Worm (Caenorhabditis elegans): ENCODE data around the gene tmbi-4.

DNA sequence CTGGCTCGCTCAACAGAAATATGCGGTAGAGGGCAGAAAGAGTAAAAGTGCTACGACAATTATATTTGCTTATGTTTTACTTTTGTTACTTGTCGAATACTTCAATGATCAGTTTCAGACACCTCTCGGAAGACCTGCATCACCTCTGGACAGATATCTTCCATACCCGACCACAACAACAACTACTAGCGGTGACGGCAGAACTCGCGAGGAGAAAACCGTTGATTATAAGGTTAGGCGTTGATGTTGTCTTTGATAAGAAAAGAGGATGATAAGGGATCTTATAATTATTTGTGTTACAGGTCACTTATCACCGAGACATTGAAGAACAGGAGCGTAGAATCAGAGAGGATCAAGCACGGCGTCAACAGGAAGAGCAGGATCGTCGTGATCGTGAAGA is 45.4 kb upstream of the tmbi-4 start:
- no peak for TF ChIP-seq hmg-1.1 (GFP tag; IDR thresholded peaks at IDR 0.05)
- TF ChIP-seq lin-13 (GFP tag; optimal IDR thresholded peaks at IDR 0.05): no peak
- TF ChIP-seq ceh-82 (tag; optimal IDR thresholded peaks at IDR 0.05): no peak
- no peak for TF ChIP-seq nhr-237 (tag; optimal IDR thresholded peaks at IDR 0.05)
- TF ChIP-seq lin-39 (tag; optimal IDR thresholded peaks at IDR 0.05): no peak
- TF ChIP-seq lin-15B (tag; optimal IDR thresholded peaks at IDR 0.05): no peak
- no peak for TF ChIP-seq ztf-11 (tag; optimal IDR thresholded peaks at IDR 0.05)
- TF ChIP-seq hif-1 (tag; optimal IDR thresholded peaks at IDR 0.05): no peak
- no peak for TF ChIP-seq unc-130 (GFP tag; optimal IDR thresholded peaks at IDR 0.05)
- no peak for TF ChIP-seq snpc-4 (tag; optimal IDR thresholded peaks at IDR 0.05)
- TF ChIP-seq lir-3 (tag; optimal IDR thresholded peaks at IDR 0.05): no peak
- TF ChIP-seq R02D3.7 (tag; optimal IDR thresholded peaks at IDR 0.05): no peak
- no peak for TF ChIP-seq aly-2 (tag; optimal IDR thresholded peaks at IDR 0.05)

Data from whole organism, L4 larva.